Worm (Caenorhabditis elegans) whole organism, late embryonic: ENCODE data around the gene nmad-1.

Experiments
- C38D4.7 ChIP-seq: fragments of 200-800 bp; sonication (Bioruptor generic); optimal IDR thresholded peaks from 2 replicates; lab custom pipeline; 2018; ENCODE audit warnings: mild to moderate bottlenecking, missing genetic modification characterization, moderate library complexity, missing compliant biosample characterization
- K09A11.1 ChIP-seq: sonication (generic microtip); optimal IDR thresholded peaks from 2 replicates; lab custom pipeline; 2017; ENCODE audit warnings: antibody characterized with exemption, mild to moderate bottlenecking, missing genetic modification characterization, missing compliant biosample characterization; ENCODE audit not compliant: insufficient read depth
- T23F11.4 ChIP-seq: fragments of 200-800 bp; sonication (Bioruptor generic); optimal IDR thresholded peaks from 2 replicates; lab custom pipeline; 2018; ENCODE audit warnings: mild to moderate bottlenecking, missing genetic modification characterization, missing compliant biosample characterization
- ceh-14 ChIP-seq: sonication (generic microtip); optimal IDR thresholded peaks from 2 replicates; lab custom pipeline; 2016; ENCODE audit warnings: missing genotype, missing genetic modification characterization, missing compliant biosample characterization
- ceh-18 ChIP-seq: sonication (generic microtip); optimal IDR thresholded peaks from 2 replicates; lab custom pipeline; 2016; ENCODE audit warnings: missing genetic modification characterization, missing compliant biosample characterization
- ceh-22 ChIP-seq: sonication (generic microtip); optimal IDR thresholded peaks from 2 replicates; lab custom pipeline; 2017; ENCODE audit warnings: missing biosample characterization, missing genetic modification characterization
- ceh-24 ChIP-seq: sonication (generic microtip); optimal IDR thresholded peaks from 2 replicates; lab custom pipeline; 2016; ENCODE audit warnings: mild to moderate bottlenecking, missing genetic modification characterization, missing compliant biosample characterization
- ceh-45 ChIP-seq: fragments of 200-800 bp; sonication (Bioruptor generic); IDR thresholded peaks from 2 replicates; pipeline ENCODE4 v1.3.6; 2022; ENCODE audit warnings: missing genetic modification reagents, missing genetic modification characterization, missing compliant biosample characterization
- ceh-48 ChIP-seq: sonication (generic microtip); optimal IDR thresholded peaks from 2 replicates; lab custom pipeline; 2016; ENCODE audit warnings: missing genetic modification characterization, inconsistent platforms, missing compliant biosample characterization
- dmd-4 ChIP-seq: sonication (generic microtip); optimal IDR thresholded peaks from 2 replicates; lab custom pipeline; 2016; ENCODE audit warnings: borderline replicate concordance, missing genetic modification characterization, missing compliant biosample characterization
- elt-4 ChIP-seq: sonication (generic microtip); optimal IDR thresholded peaks from 2 replicates; lab custom pipeline; 2016; ENCODE audit warnings: missing genetic modification characterization, missing compliant biosample characterization
- ets-4 ChIP-seq: sonication (generic microtip); optimal IDR thresholded peaks from 2 replicates; lab custom pipeline; 2016; ENCODE audit warnings: missing genetic modification characterization, missing compliant biosample characterization
- eyg-1 ChIP-seq: sonication (generic microtip); optimal IDR thresholded peaks from 2 replicates; lab custom pipeline; 2016; ENCODE audit warnings: missing genotype, missing genetic modification characterization, missing compliant biosample characterization
- fax-1 ChIP-seq: sonication (generic microtip); optimal IDR thresholded peaks from 2 replicates; lab custom pipeline; 2016; ENCODE audit warnings: missing genotype, missing genetic modification characterization, missing compliant biosample characterization
- hlh-13 ChIP-seq: fragments of 200-800 bp; sonication (Bioruptor generic); optimal IDR thresholded peaks from 2 replicates; lab custom pipeline; 2018; ENCODE audit warnings: mild to moderate bottlenecking, missing genetic modification characterization, missing compliant biosample characterization
- hlh-15 ChIP-seq: sonication (generic microtip); optimal IDR thresholded peaks from 2 replicates; lab custom pipeline; 2016; ENCODE audit warnings: missing genetic modification characterization, missing compliant biosample characterization
- hlh-30 ChIP-seq: sonication (generic microtip); optimal IDR thresholded peaks from 2 replicates; lab custom pipeline; 2017; ENCODE audit warnings: antibody characterized with exemption, missing genetic modification characterization, missing compliant biosample characterization; ENCODE audit not compliant: insufficient read depth
- lim-6 ChIP-seq: sonication (generic microtip); optimal IDR thresholded peaks from 2 replicates; lab custom pipeline; 2016; ENCODE audit warnings: missing genetic modification characterization, missing compliant biosample characterization
- madf-2 ChIP-seq: sonication (generic microtip); optimal IDR thresholded peaks from 2 replicates; lab custom pipeline; 2017; ENCODE audit warnings: missing genetic modification characterization, missing compliant biosample characterization
- nhr-11 ChIP-seq: fragments of 150-350 bp; optimal IDR thresholded peaks from 2 replicates; lab custom pipeline; 2014; ENCODE audit warnings: missing biosample characterization, missing genetic modification characterization
- pat-9 ChIP-seq: fragments of 200-800 bp; sonication (Bioruptor generic); optimal IDR thresholded peaks from 2 replicates; lab custom pipeline; 2018; ENCODE audit warnings: mild to moderate bottlenecking, missing genetic modification characterization, moderate library complexity, missing compliant biosample characterization
- pax-1 ChIP-seq: fragments of 150-350 bp; optimal IDR thresholded peaks from 2 replicates; lab custom pipeline; 2014; ENCODE audit warnings: missing biosample characterization, missing genetic modification characterization
- pha-4 ChIP-seq: fragments of 150-350 bp; optimal IDR thresholded peaks from 2 replicates; lab custom pipeline; 2018; ENCODE audit warnings: missing biosample characterization, missing genetic modification reagents, missing genetic modification characterization
- ref-2 ChIP-seq: sonication (generic microtip); optimal IDR thresholded peaks from 2 replicates; lab custom pipeline; 2016; ENCODE audit warnings: missing genetic modification characterization, missing compliant biosample characterization
- rnt-1 ChIP-seq: sonication (generic microtip); optimal IDR thresholded peaks from 2 replicates; lab custom pipeline; 2016; ENCODE audit warnings: missing genetic modification characterization, missing compliant biosample characterization
- sox-4 ChIP-seq: sonication (generic microtip); optimal IDR thresholded peaks from 2 replicates; lab custom pipeline; 2017; ENCODE audit warnings: mild to moderate bottlenecking, missing genetic modification characterization, inconsistent platforms, missing compliant biosample characterization
- tbx-7 ChIP-seq: sonication (generic microtip); optimal IDR thresholded peaks from 2 replicates; lab custom pipeline; 2016; ENCODE audit warnings: missing genotype, missing genetic modification characterization, missing compliant biosample characterization
- unc-3 ChIP-seq, 2 experiments: fragments of 200-800 bp in 1 of 2; sonication (Bioruptor generic) in 1 of 2; sonication (generic microtip) in 1 of 2; conservative IDR thresholded peaks in 1 of 2; optimal IDR thresholded peaks in 1 of 2; 2 replicates each; pipeline versions ENCODE4 v1.3.6 to Lab custom; 2016 to 2022; ENCODE audit warnings: missing compliant biosample characterization in 2 of 2, missing genetic modification characterization in 2 of 2, missing genetic modification reagents in 1 of 2
- unc-42 ChIP-seq: sonication (generic microtip); optimal IDR thresholded peaks from 2 replicates; lab custom pipeline; 2016; ENCODE audit warnings: missing genotype, missing genetic modification characterization, missing compliant biosample characterization
- unc-86 ChIP-seq: sonication (generic microtip); optimal IDR thresholded peaks from 2 replicates; lab custom pipeline; 2016; ENCODE audit warnings: missing genetic modification characterization, missing compliant biosample characterization

nmad-1 gene

ce11 chrIII:5582766-5583165 lies 28.0 kb upstream of the nmad-1 start, which contains the start of the genes F56D2.8 and uev-2:
Gene F56D2.8 (minus strand): TSS chrIII:5582866.
Gene uev-2 (plus strand): TSS chrIII:5583125.
- no peak for TF ChIP-seq fax-1 (tag; lab: Kevin White, UChicago)
- no peak for TF ChIP-seq ceh-22 (tag; lab: Kevin White, UChicago)
- TF ChIP-seq pat-9 (tag; lab: Kevin White, UChicago) = no peak
- TF ChIP-seq ref-2 = no peak
- no peak for TF ChIP-seq hlh-13 (GFP tag; lab: Kevin White, UChicago)
- no peak for TF ChIP-seq tbx-7 (tag; lab: Kevin White, UChicago)
- TF ChIP-seq ceh-18 = no peak
- TF ChIP-seq madf-2 = no peak

DNA sequence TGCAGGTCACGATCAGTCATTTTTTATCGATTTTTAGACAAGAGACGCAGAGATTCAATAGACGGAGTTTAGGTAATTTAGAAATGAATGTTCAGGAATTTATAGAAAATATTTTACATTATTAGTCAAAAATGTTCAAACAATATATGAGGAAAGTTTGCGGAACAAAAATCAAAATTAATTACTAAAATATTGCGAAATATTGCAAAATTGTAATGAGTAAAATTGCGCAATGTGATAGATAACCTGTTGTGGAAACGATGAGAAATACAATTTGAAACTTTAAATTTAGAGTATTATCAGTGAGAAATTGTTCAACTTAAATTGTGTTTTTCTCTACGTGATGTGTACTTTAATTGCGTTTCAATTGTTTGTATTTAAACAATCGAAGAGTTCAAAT lies 26.3 kb upstream of the nmad-1 start, which contains the start of gene F56D2.5:
TSS of gene F56D2.5 (minus strand) at position 371 of the 400 bp plus-strand sequence.
- TF ChIP-seq T23F11.4 (GFP tag; lab: Kevin White, UChicago) (no peak), pha-4 (tag; lab: Kevin White, UChicago) (no peak), hlh-15 (tag; lab: Kevin White, UChicago) (no peak)

DNA sequence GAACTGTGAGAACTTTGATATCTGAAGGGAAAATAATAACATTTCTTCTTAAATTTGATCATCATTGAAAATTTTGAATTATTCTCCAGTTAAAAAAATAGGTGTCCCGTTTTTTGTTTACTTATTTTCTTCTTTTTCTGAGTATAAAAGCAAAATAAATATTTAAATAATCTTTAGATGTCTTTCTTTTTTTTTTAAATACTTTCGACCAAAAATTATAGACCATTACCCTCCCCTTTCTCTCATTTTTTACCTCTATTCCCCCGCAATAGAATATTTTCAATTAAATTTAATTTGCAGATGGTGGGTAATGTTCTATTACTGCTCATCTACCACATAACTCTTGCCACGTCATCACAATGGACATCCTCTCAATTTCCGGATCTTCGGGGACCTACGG lies 19.0 kb upstream of the nmad-1 start, which contains the start of gene molo-1:
TSS of gene molo-1 (plus strand) at position 301 of the 400 bp plus-strand sequence.
- TF ChIP-seq ets-4 (tag; lab: Kevin White, UChicago) = no peak
- no peak for TF ChIP-seq pax-1 (tag; lab: Kevin White, UChicago)
- no peak for TF ChIP-seq ceh-14 (tag; lab: Kevin White, UChicago)
- TF ChIP-seq sox-4 = no peak
- no peak for TF ChIP-seq unc-3 (GFP tag; conservative IDR thresholded peaks at IDR 0.05; lab: Robert Waterston, UW)
- TF ChIP-seq unc-3 (tag; optimal IDR thresholded peaks at IDR 0.05; lab: Kevin White, UChicago) = no peak
- no peak for TF ChIP-seq unc-42 (tag; lab: Kevin White, UChicago)
- no peak for TF ChIP-seq elt-4 (tag; lab: Kevin White, UChicago)
- no peak for TF ChIP-seq nhr-11 (tag; lab: Kevin White, UChicago)
- TF ChIP-seq K09A11.1 (tag; lab: Kevin White, UChicago) = no peak
- no peak for TF ChIP-seq ceh-45 (GFP tag; lab: Robert Waterston, UW)
- TF ChIP-seq pat-9 (tag; lab: Kevin White, UChicago) = no peak

ce11 chrIII:5572806-5573205 lies 18.1 kb upstream of the nmad-1 start:
- no peak for TF ChIP-seq pat-9 (tag; lab: Kevin White, UChicago)
- no peak for TF ChIP-seq ceh-48 (tag; lab: Kevin White, UChicago)
- no peak for TF ChIP-seq eyg-1

DNA sequence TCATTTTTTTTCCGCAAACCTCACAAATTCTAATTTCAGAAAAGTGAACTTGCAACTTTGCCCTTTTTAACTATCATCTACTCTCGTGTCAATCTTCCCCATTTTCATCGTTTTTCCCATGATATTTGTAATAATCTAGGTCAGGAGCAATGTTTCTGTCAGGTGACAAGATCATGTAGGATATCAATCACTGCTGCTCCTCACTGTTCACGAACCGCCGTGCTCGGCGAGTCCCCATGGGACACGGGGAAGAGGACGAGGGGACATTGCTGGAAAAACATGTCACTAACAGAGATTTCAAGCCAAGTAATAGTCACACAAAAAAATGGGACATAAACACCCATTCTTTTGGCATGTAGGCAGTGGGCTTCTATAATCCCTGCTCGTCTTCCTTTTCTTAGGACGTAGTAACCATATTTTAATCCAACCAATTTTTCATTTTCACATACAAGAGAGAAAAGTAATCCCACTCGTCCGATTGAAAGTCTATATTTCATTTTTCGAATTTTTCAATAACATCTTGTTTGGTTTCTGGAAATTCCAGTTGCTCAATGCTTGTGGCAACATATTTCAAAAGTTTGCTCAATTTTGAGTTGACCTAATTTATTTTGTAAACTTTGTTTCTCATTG lies 16.2 kb upstream of the nmad-1 start:
- TF ChIP-seq K09A11.1 (tag; lab: Kevin White, UChicago) = no peak
- no peak for TF ChIP-seq hlh-15 (tag; lab: Kevin White, UChicago)
- TF ChIP-seq ceh-24 (tag; lab: Kevin White, UChicago) = no peak
- TF ChIP-seq pax-1 (tag; lab: Kevin White, UChicago) = no peak
- no peak for TF ChIP-seq unc-86 (tag; lab: Kevin White, UChicago)
- TF ChIP-seq lim-6 (tag; lab: Kevin White, UChicago) = no peak

ce11 chrIII:5568679-5569078 lies 13.9 kb upstream of the nmad-1 start, which contains the start of gene nspb-12:
Gene nspb-12 (minus strand): TSS chrIII:5568779.
- TF ChIP-seq eyg-1 = no peak
- TF ChIP-seq, all 69 proteins: peak for 0

DNA sequence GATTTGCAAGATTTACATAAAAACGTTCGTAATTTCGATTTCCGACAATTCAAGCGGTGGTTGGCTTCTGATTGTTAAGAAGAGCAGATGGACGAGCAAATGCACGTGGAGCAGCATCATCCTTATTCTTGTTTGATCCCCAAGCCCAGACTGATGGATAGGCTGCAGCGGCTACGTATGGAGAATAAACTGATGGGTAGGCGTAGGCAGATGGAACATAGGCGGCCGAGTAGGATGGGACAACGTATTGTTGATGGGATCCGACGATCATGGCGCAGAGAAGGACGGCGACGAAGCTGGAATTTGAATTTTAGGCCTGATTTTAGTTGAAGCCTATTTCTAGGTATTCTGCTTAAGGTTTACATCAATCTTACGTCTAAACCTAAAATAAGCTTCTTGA lies 13.5 kb upstream of the nmad-1 start:
- TF ChIP-seq dmd-4 (tag; lab: Kevin White, UChicago) = no peak
- no peak for TF ChIP-seq nhr-11 (tag; lab: Kevin White, UChicago)
- TF ChIP-seq fax-1 (tag; lab: Kevin White, UChicago) = no peak
- no peak for TF ChIP-seq C38D4.7 (GFP tag; lab: Kevin White, UChicago)
- no peak for TF ChIP-seq hlh-30 (tag; lab: Kevin White, UChicago)
- TF ChIP-seq unc-86 (tag; lab: Kevin White, UChicago) = no peak
- TF ChIP-seq rnt-1 = no peak
- TF ChIP-seq, all 69 proteins: peak for 0
